Fruit fly (Drosophila melanogaster): ENCODE measurements around the gene CG10513.

DNA sequence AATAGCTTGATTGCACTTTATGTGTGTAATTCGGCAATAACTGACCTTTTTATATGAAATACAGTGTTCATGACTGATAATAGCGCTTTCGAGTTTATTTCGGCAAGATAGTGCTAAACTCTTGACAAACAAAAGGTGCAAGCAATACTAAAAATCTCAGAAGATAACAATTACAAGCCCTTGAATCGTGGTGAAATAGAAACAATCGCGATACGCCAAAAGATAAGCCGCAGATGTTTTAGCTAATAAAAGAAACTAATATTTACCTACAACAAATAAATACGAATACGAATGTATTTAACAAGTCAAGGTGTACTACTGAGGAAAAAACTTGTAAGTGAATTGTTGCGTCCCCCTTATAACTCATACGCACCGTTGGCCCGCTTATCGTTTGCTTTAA, 1.7 kb downstream of the CG10513 start:
- TF ChIP-seq Dll (optimal IDR thresholded peaks at IDR 0.05) (no peak), psq (optimal IDR thresholded peaks at IDR 0.05) (no peak), pan (optimal IDR thresholded peaks at IDR 0.05) (no peak)

Measured in whole organism.